Worm (Caenorhabditis elegans): ENCODE data around the gene C16C8.7.

- TF ChIP-seq daf-12 (tag; optimal IDR thresholded peaks at IDR 0.05) (no peak), nhr-76 (tag; optimal IDR thresholded peaks at IDR 0.05) (no peak), unc-39 (tag; optimal IDR thresholded peaks at IDR 0.05) (no peak), egl-27 (tag; optimal IDR thresholded peaks at IDR 0.05) (no peak), ama-1 (optimal IDR thresholded peaks at IDR 0.05) (no peak), fkh-2 (tag; optimal IDR thresholded peaks at IDR 0.05) (no peak), skn-1 (tag; optimal IDR thresholded peaks at IDR 0.05) (no peak), jun-1 (tag; optimal IDR thresholded peaks at IDR 0.05) (no peak), elt-3 (tag; optimal IDR thresholded peaks at IDR 0.05) (no peak), pha-4 (tag; optimal IDR thresholded peaks at IDR 0.05) (no peak)
Observed at ce11 chrII:3482231-3482630, 22.3 kb upstream of the C16C8.7 start, which contains the start of gene smu-2.

All from whole organism, L3 larva.